Fruit fly (Drosophila melanogaster): ENCODE measurements around the gene Rlb1.

- no peak for TF ChIP-seq CG8478 (optimal IDR thresholded peaks at IDR 0.05)
- TF ChIP-seq Dll (optimal IDR thresholded peaks at IDR 0.05): no peak
- no peak for TF ChIP-seq psq (optimal IDR thresholded peaks at IDR 0.05)
- TF ChIP-seq EcR (GFP tag; optimal IDR thresholded peaks at IDR 0.05): no peak
- TF ChIP-seq usp (GFP tag; optimal IDR thresholded peaks at IDR 0.05): no peak
- no peak for TF ChIP-seq pan (optimal IDR thresholded peaks at IDR 0.05)
Measured at dm6 chr3R:9468109-9468508, 45.0 kb upstream of the Rlb1 start.

Measured in whole organism.